Fruit fly (Drosophila melanogaster): ENCODE data around the gene CG3708.

DNA sequence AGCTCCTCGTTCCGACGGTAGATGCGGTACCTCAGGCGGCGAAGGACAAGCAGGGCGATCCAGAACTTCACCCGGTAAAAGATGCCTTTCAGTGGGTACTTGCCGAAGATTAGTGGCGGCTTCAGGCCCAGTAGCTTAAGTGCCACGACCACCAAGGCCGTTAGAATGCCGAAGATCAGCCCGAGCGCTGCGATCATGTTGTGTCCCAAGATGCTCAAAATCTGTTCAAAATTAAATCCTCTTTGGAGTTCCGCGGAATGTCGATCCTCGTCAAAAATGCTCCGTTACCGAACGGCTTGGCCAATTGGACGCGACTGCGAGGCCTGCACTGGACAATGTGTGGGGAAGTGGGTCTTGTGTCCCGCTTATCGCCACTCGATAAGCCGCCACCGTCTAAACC lies 2.3 kb upstream of the CG3708 start, which contains the start of the genes CG32815 and CG3706:
- TF ChIP-seq Gug (GFP tag; IDR thresholded peaks at IDR 0.05) (no peak), CG16779 (tag; optimal IDR thresholded peaks at IDR 0.05) (no peak), dsx (GFP tag; optimal IDR thresholded peaks at IDR 0.05; ENCODE audit: poor library complexity, severe bottlenecking) (no peak), Eip78C (GFP tag) (no peak), pdm3 (GFP tag; optimal IDR thresholded peaks at IDR 0.05) (no peak), CG6854 (GFP tag; optimal IDR thresholded peaks at IDR 0.05) (no peak), CG32006 (GFP tag; optimal IDR thresholded peaks at IDR 0.05) (no peak), Sox102F (GFP tag; optimal IDR thresholded peaks at IDR 0.05) (no peak), CG10669 (GFP tag; optimal IDR thresholded peaks at IDR 0.05) (no peak), CG6163 (GFP tag; IDR thresholded peaks at IDR 0.05) (no peak), CG8319 (GFP tag; optimal IDR thresholded peaks at IDR 0.05) (no peak), svp (GFP tag) (no peak), Met (GFP tag; optimal IDR thresholded peaks at IDR 0.05) (no peak)

Measured in whole organism, prepupa.